Worm (Caenorhabditis elegans) whole organism, L1 larva: Measurements from ENCODE around the gene cbd-1.

Experiments
- C04F5.9 ChIP-seq: sonication (generic microtip); optimal IDR thresholded peaks from 2 replicates; lab custom pipeline; 2016; ENCODE audit warnings: missing genetic modification characterization, missing compliant biosample characterization
- C16A3.4 ChIP-seq: fragments of 150-350 bp; optimal IDR thresholded peaks from 2 replicates; lab custom pipeline; 2014; ENCODE audit warnings: missing biosample characterization, missing genetic modification characterization
- F16B12.6 ChIP-seq: fragments of 150-350 bp; optimal IDR thresholded peaks from 2 replicates; lab custom pipeline; 2014; ENCODE audit warnings: missing biosample characterization, missing genetic modification characterization
- Y116A8C.19 ChIP-seq: sonication (generic microtip); optimal IDR thresholded peaks from 2 replicates; lab custom pipeline; 2016; ENCODE audit warnings: missing compliant biosample characterization, missing genetic modification characterization, borderline replicate concordance
- ceh-63 ChIP-seq: fragments of 200-800 bp; sonication (Bioruptor generic); optimal IDR thresholded peaks from 2 replicates; lab custom pipeline; 2018; ENCODE audit warnings: mild to moderate bottlenecking, missing genetic modification characterization, missing compliant biosample characterization
- ceh-82 ChIP-seq, 3 experiments: fragments of 150-350 bp in 1 of 3; sonication (generic microtip) in 2 of 3; optimal IDR thresholded peaks; 2 replicates each; lab custom pipeline; 2014 to 2017; ENCODE audit warnings: missing biosample characterization in 3 of 3, missing genetic modification characterization in 3 of 3
- ceh-88 ChIP-seq: fragments of 200-800 bp; sonication (Bioruptor generic); IDR thresholded peaks from 2 replicates; pipeline ENCODE4 v1.3.6; 2022; ENCODE audit warnings: missing genetic modification characterization, missing compliant biosample characterization
- dpl-1 ChIP-seq, 3 experiments: fragments of 150-350 bp in 2 of 3; sonication (generic microtip) in 1 of 3; optimal IDR thresholded peaks; 2 replicates each; lab custom pipeline; 2014 to 2017; ENCODE audit warnings: missing biosample characterization in 3 of 3, missing genetic modification characterization in 3 of 3, missing genetic modification reagents in 3 of 3
- dsc-1 ChIP-seq: sonication (generic microtip); optimal IDR thresholded peaks from 2 replicates; lab custom pipeline; 2016; ENCODE audit warnings: mild to moderate bottlenecking, missing genetic modification characterization, missing compliant biosample characterization
- fkh-4 ChIP-seq: sonication (generic microtip); optimal IDR thresholded peaks from 2 replicates; lab custom pipeline; 2016; ENCODE audit warnings: missing compliant biosample characterization, missing genetic modification characterization, borderline replicate concordance
- fkh-8 ChIP-seq: sonication (generic microtip); optimal IDR thresholded peaks from 2 replicates; lab custom pipeline; 2016; ENCODE audit warnings: mild to moderate bottlenecking, missing genetic modification characterization, missing compliant biosample characterization
- hlh-17 ChIP-seq: fragments of 200-800 bp; sonication (Bioruptor generic); optimal IDR thresholded peaks from 2 replicates; lab custom pipeline; 2018; ENCODE audit warnings: missing genetic modification characterization, mild to moderate bottlenecking, missing compliant biosample characterization, moderate library complexity, borderline replicate concordance
- isw-1 ChIP-seq: fragments of 200-800 bp; sonication (Bioruptor generic); IDR thresholded peaks from 2 replicates; pipeline ENCODE4 v1.3.6; 2022; ENCODE audit warnings: missing genetic modification characterization, missing compliant biosample characterization
- mab-9 ChIP-seq: fragments of 200-800 bp; sonication (Bioruptor generic); IDR thresholded peaks from 2 replicates; pipeline ENCODE4 v1.3.6; 2022; ENCODE audit warnings: missing genetic modification reagents, missing genetic modification characterization, missing compliant biosample characterization
- nhr-11 ChIP-seq: fragments of 150-350 bp; optimal IDR thresholded peaks from 2 replicates; lab custom pipeline; 2014; ENCODE audit warnings: missing biosample characterization, missing genetic modification characterization
- nhr-19 ChIP-seq: fragments of 200-800 bp; sonication (Bioruptor generic); conservative IDR thresholded peaks from 2 replicates; pipeline ENCODE4 v1.3.6; 2022; ENCODE audit warnings: missing genetic modification characterization, missing compliant biosample characterization
- nhr-20 ChIP-seq: sonication (generic microtip); optimal IDR thresholded peaks from 2 replicates; lab custom pipeline; 2016; ENCODE audit warnings: mild to moderate bottlenecking, missing genetic modification characterization, missing compliant biosample characterization
- nhr-71 ChIP-seq: sonication (generic microtip); optimal IDR thresholded peaks from 2 replicates; lab custom pipeline; 2016; ENCODE audit warnings: mild to moderate bottlenecking, missing genetic modification characterization, moderate library complexity, missing compliant biosample characterization
- nhr-76 ChIP-seq: sonication (generic microtip); optimal IDR thresholded peaks from 2 replicates; lab custom pipeline; 2017; ENCODE audit warnings: missing biosample characterization, missing genetic modification characterization
- nhr-85 ChIP-seq: sonication (generic microtip); peaks from one replicate; lab custom pipeline; 2016; ENCODE audit warnings: missing genetic modification characterization, inconsistent platforms, missing compliant biosample characterization
- nhr-90 ChIP-seq: sonication (generic microtip); optimal IDR thresholded peaks from 2 replicates; lab custom pipeline; 2016; ENCODE audit warnings: mild to moderate bottlenecking, missing genetic modification characterization, missing compliant biosample characterization; ENCODE audit not compliant: poor library complexity
- sox-4 ChIP-seq: sonication (generic microtip); optimal IDR thresholded peaks from 2 replicates; lab custom pipeline; 2016; ENCODE audit warnings: missing genetic modification characterization, missing compliant biosample characterization
- tlp-1 ChIP-seq: fragments of 150-350 bp; optimal IDR thresholded peaks from 2 replicates; lab custom pipeline; 2014; ENCODE audit warnings: missing biosample characterization, missing genetic modification characterization
- unc-86 ChIP-seq: sonication (generic microtip); optimal IDR thresholded peaks from 2 replicates; lab custom pipeline; 2016; ENCODE audit warnings: missing genetic modification characterization, missing compliant biosample characterization
- unc-98 ChIP-seq: fragments of 200-800 bp; sonication (Bioruptor generic); IDR thresholded peaks from 2 replicates; pipeline ENCODE4 v1.3.6; 2022; ENCODE audit warnings: missing genetic modification characterization, missing compliant biosample characterization
- xbp-1 ChIP-seq: sonication (generic microtip); optimal IDR thresholded peaks from 2 replicates; lab custom pipeline; 2016; ENCODE audit warnings: missing genetic modification characterization, missing compliant biosample characterization

Gene cbd-1

DNA sequence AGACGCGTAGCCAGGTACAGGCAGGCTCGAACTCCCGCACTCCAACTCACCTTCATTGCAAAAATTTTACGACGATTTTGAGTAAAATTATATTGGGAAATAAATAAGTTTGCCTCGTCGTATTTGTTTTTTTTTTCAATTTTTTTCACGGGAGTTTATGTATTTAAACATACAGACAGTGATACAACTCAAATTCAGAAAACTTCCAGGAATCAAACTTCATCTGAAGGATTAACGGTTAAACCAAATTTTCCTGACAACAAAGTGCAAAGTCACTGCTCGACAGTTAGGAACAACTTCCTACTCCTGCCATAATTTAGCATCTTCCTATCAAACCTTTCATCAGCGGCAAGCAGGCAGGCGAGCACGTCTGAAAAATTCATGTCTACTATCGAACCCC, 52.0 kb downstream of the cbd-1 start, which contains the start of gene F22B3.8:
TSS of gene F22B3.8 (minus strand) at position 101 of the 400 bp plus-strand sequence.
- TF ChIP-seq C04F5.9 (tag; lab: Kevin White, UChicago) (no peak), nhr-90 (tag; lab: Kevin White, UChicago) (no peak), hlh-17 (GFP tag; lab: Kevin White, UChicago) (no peak), nhr-71 (tag; lab: Kevin White, UChicago) (no peak), nhr-20 (tag; lab: Kevin White, UChicago) (no peak), C16A3.4 (tag; lab: Kevin White, UChicago) (no peak), xbp-1 (tag; lab: Kevin White, UChicago) (no peak), nhr-76 (no peak), ceh-88 (GFP tag; lab: Robert Waterston, UW) (no peak), fkh-4 (no peak), isw-1 (GFP tag; lab: Robert Waterston, UW) (no peak), mab-9 (GFP tag; lab: Robert Waterston, UW) (no peak), Y116A8C.19 (tag; lab: Kevin White, UChicago) (no peak), nhr-19 (GFP tag; lab: Robert Waterston, UW) (no peak), F16B12.6 (tag; lab: Kevin White, UChicago) (no peak), nhr-11 (tag; lab: Kevin White, UChicago) (no peak), nhr-85 (tag; lab: Kevin White, UChicago) (no peak)

DNA sequence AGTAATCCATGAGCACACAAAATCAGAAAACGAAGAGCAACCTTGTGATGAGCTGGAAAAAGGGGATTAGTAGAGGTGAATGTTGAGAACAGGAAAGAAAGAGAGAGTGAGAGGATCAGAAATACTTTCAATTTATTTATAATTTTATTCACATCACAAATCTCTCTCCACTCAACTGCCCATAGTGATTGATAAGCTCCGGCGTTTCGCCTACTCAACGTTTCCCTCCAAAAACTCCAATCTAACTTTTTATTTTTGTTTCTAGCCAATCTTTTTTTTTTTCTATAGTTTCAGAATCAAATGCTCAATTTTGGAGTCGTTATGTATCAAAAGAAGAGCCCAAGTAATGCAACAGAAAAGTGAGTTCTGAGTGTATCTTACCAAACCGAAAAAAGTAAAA, 52.7 kb downstream of the cbd-1 start, which contains the start of gene kin-4:
TSS of gene kin-4 (plus strand) at position 301 of the 400 bp plus-strand sequence.
- TF ChIP-seq fkh-8 (tag; lab: Kevin White, UChicago) (peak; percentile 17), sox-4 (no peak), dpl-1 (GFP tag; optimal IDR thresholded peaks at IDR 0.05; lab: Kevin White, UChicago) (no peak), unc-86 (tag; lab: Kevin White, UChicago) (no peak), Y116A8C.19 (tag; lab: Kevin White, UChicago) (no peak), dsc-1 (tag; lab: Kevin White, UChicago) (peak; percentile 20), tlp-1 (tag; lab: Kevin White, UChicago) (no peak), unc-98 (no peak), ceh-82 (tag; optimal IDR thresholded peaks at IDR 0.05; lab: Kevin White, UChicago) (no peak), nhr-76 (no peak), ceh-63 (no peak), nhr-71 (tag; lab: Kevin White, UChicago) (no peak)
